ENCODE assay signal across 1 fruit fly cellular context in the genomic region with DNA sequence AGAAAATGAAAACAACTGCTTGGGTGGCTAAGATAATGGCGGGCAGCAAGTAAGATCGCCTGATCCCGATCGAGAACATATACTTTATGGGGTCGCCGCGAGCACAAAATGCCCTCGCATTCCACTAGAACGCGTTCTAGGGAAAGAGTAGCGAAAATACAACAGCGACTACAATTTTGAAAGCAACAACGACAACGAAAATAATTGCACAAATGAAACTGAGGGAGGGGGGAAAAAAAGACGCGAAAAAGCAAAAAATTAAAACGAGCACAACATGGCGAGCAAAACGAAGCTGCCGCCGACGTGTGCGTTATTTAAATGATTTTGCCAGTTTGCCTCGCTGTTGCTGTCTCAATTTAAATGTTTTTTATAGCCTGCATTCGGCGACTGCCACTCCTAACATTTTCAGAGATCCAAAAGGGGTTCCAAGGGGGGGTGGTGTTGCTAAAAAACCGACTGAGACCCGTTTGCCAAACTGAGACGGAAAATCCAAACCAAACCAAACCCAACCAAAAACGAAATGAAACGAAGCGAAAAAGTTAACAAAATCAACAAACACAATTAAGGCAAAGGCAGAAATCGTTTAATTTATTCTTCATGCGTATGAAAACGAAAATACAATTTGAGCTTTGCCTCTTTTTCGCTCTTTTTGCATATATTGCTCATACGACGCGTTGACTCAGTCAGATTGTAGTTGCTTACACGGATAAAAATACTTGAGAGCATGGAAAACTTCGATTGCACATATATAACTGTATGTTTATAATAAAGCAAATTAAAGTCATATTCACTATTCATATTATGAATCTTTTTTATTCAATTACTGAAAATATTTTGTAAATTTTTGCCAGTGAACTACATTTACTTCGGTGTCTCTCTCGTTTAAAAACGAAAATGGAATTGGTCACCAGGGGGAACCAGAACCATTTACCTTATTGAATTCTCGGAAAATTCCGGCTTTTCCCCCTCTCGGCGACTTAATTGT.
A peak's percentile ranks its signal among the peaks of the same experiment; 100 is the strongest.
TF ChIP-seq lines count a peak whose summit lies in the region.

No protein-coding gene starts in this region.

TF ChIP-seq in whole organism, embryonic, 481 proteins besides CTCF, POLR2A, EP300 and RAD21 (continued from another document and continues in another):
- TF ChIP-seq CG10565 (GFP tag; optimal IDR thresholded peaks at IDR 0.05; lab: Kevin White, UChicago) (no peak), CG8290 (GFP tag; optimal IDR thresholded peaks at IDR 0.05; lab: Kevin White, UChicago) (no peak), CG8290 (tag; optimal IDR thresholded peaks at IDR 0.05; lab: Kevin White, UChicago) (peak in 1 of 2 experiments; percentile 23), CG6689 (GFP tag; IDR thresholded peaks at IDR 0.05; lab: Robert Waterston, UW) (peak; percentile 81), CG7745 (tag; optimal IDR thresholded peaks at IDR 0.05; lab: Kevin White, UChicago) (no peak), nom (GFP tag; optimal IDR thresholded peaks at IDR 0.05; lab: Kevin White, UChicago) (peak; percentile 15), PHDP (tag; optimal IDR thresholded peaks at IDR 0.05; lab: Kevin White, UChicago) (peak; percentile 79), CG12769 (tag; optimal IDR thresholded peaks at IDR 0.05; lab: Kevin White, UChicago) (peak; percentile 51), Nf-YB (GFP tag; optimal IDR thresholded peaks at IDR 0.05; lab: Kevin White, UChicago) (peak; percentile 28), CG2202 (tag; optimal IDR thresholded peaks at IDR 0.05; lab: Kevin White, UChicago) (no peak), toy (GFP tag; IDR thresholded peaks at IDR 0.05; lab: Robert Waterston, UW) (0 out of 2 replicates have a peak, but pooled peaks have one; percentile 55), CG12071 (GFP tag; optimal IDR thresholded peaks at IDR 0.05; lab: Kevin White, UChicago) (no peak), CrebB (tag; optimal IDR thresholded peaks at IDR 0.05; lab: Kevin White, UChicago) (no peak), CG10147 (GFP tag; optimal IDR thresholded peaks at IDR 0.05; lab: Kevin White, UChicago) (peak; percentile 32), CG2875 (GFP tag; optimal IDR thresholded peaks at IDR 0.05; lab: Kevin White, UChicago) (no peak), NfI (GFP tag; optimal IDR thresholded peaks at IDR 0.05; lab: Kevin White, UChicago) (peak; percentile 56), ttk (GFP tag; IDR thresholded peaks at IDR 0.05; lab: Robert Waterston, UW) (peak; percentile 66; the same call in 1 of the 2 replicates), CG31224 (GFP tag; IDR thresholded peaks at IDR 0.05; lab: Robert Waterston, UW) (peak; percentile 78), CG11456 (GFP tag; IDR thresholded peaks at IDR 0.05; lab: Robert Waterston, UW) (peak; percentile 66; the same call in 1 of the 3 replicates), gcm (GFP tag; optimal IDR thresholded peaks at IDR 0.05; lab: Kevin White, UChicago) (no peak), CG4404 (GFP tag; IDR thresholded peaks at IDR 0.05; lab: Robert Waterston, UW) (peak; percentile 24; the same call in 1 of the 2 replicates), CG3838 (GFP tag; optimal IDR thresholded peaks at IDR 0.05; lab: Kevin White, UChicago) (no peak), bcd (GFP tag; optimal IDR thresholded peaks at IDR 0.05; lab: Kevin White, UChicago) (peak; percentile 34), CG14667 (GFP tag; IDR thresholded peaks at IDR 0.05; lab: Robert Waterston, UW) (peak; percentile 81), amos (GFP tag; IDR thresholded peaks at IDR 0.05; lab: Robert Waterston, UW; ENCODE audit: partially characterized antibody) (no peak), CG15601 (tag; optimal IDR thresholded peaks at IDR 0.05; lab: Kevin White, UChicago) (no peak), Jarid2 (GFP tag; optimal IDR thresholded peaks at IDR 0.05; lab: Kevin White, UChicago) (no peak), pzg (GFP tag; optimal IDR thresholded peaks at IDR 0.05; lab: Kevin White, UChicago) (no peak), sr (GFP tag; IDR thresholded peaks at IDR 0.05; lab: Robert Waterston, UW) (no peak), Hsf (GFP tag; optimal IDR thresholded peaks at IDR 0.05; lab: Kevin White, UChicago) (peak; percentile 56), CG8089 (GFP tag; optimal IDR thresholded peaks at IDR 0.05; lab: Kevin White, UChicago) (no peak), crol (GFP tag; IDR thresholded peaks at IDR 0.05; lab: Robert Waterston, UW) (0 out of 2 replicates have a peak, but pooled peaks have one; percentile 32), CG6175 (GFP tag; IDR thresholded peaks at IDR 0.05; lab: Robert Waterston, UW) (peak; percentile 8; the same call in 2 of the 3 replicates), CG12155 (GFP tag; optimal IDR thresholded peaks at IDR 0.05; lab: Kevin White, UChicago) (peak; percentile 59), slp2 (GFP tag; optimal IDR thresholded peaks at IDR 0.05; lab: Kevin White, UChicago) (no peak), tll (GFP tag; optimal IDR thresholded peaks at IDR 0.05; lab: Kevin White, UChicago) (no peak), sima (GFP tag; optimal IDR thresholded peaks at IDR 0.05; lab: Kevin White, UChicago) (no peak), CG6765 (GFP tag; optimal IDR thresholded peaks at IDR 0.05; lab: Kevin White, UChicago) (no peak), CG7556 (GFP tag; optimal IDR thresholded peaks at IDR 0.05; lab: Kevin White, UChicago) (peak; percentile 66), CG13624 (GFP tag; optimal IDR thresholded peaks at IDR 0.05; lab: Kevin White, UChicago) (peak; percentile 45), GATAe (GFP tag; conservative IDR thresholded peaks at IDR 0.05; lab: Robert Waterston, UW) (no peak; the same call in 1 of the 2 replicates), CG33213 (GFP tag; optimal IDR thresholded peaks at IDR 0.05; lab: Kevin White, UChicago) (no peak), BtbVII (GFP tag; optimal IDR thresholded peaks at IDR 0.05; lab: Kevin White, UChicago) (peak; percentile 68), CG3847 (GFP tag; IDR thresholded peaks at IDR 0.05; lab: Robert Waterston, UW) (peak; percentile 78), lab (GFP tag; optimal IDR thresholded peaks at IDR 0.05; lab: Kevin White, UChicago) (peak; percentile 85), mirr (GFP tag; optimal IDR thresholded peaks at IDR 0.05; lab: Kevin White, UChicago) (no peak), CG33557 (GFP tag; optimal IDR thresholded peaks at IDR 0.05; lab: Kevin White, UChicago) (no peak), otp (GFP tag; IDR thresholded peaks at IDR 0.05; lab: Robert Waterston, UW) (no peak), Hr51 (GFP tag; optimal IDR thresholded peaks at IDR 0.05; lab: Kevin White, UChicago) (peak; percentile 15 to 78), Awh (GFP tag; IDR thresholded peaks at IDR 0.05; lab: Robert Waterston, UW) (peak; percentile 62), CG12391 (tag; optimal IDR thresholded peaks at IDR 0.05; lab: Kevin White, UChicago) (peak; percentile 55), CG16815 (GFP tag; optimal IDR thresholded peaks at IDR 0.05; lab: Kevin White, UChicago) (peak; percentile 2), MBD-R2 (GFP tag; IDR thresholded peaks at IDR 0.05; lab: Robert Waterston, UW) (peak; percentile 58; the same call in 1 of the 2 replicates), ash1 (GFP tag; optimal IDR thresholded peaks at IDR 0.05; lab: Kevin White, UChicago) (no peak), CG4328 (GFP tag; optimal IDR thresholded peaks at IDR 0.05; lab: Kevin White, UChicago) (no peak), CG10267 (tag; optimal IDR thresholded peaks at IDR 0.05; lab: Kevin White, UChicago) (peak; percentile 42), CG9932 (GFP tag; IDR thresholded peaks at IDR 0.05; lab: Robert Waterston, UW) (peak; percentile 89), CG1602 (GFP tag; optimal IDR thresholded peaks at IDR 0.05; lab: Kevin White, UChicago) (peak; percentile 16), Meics (GFP tag; optimal IDR thresholded peaks at IDR 0.05; lab: Kevin White, UChicago) (peak; percentile 79), Dip3 (GFP tag; optimal IDR thresholded peaks at IDR 0.05; lab: Kevin White, UChicago) (peak; percentile 31), CG12299 (tag; optimal IDR thresholded peaks at IDR 0.05; lab: Kevin White, UChicago) (no peak), CG15479 (GFP tag; optimal IDR thresholded peaks at IDR 0.05; lab: Kevin White, UChicago) (no peak), Hr78 (GFP tag; optimal IDR thresholded peaks at IDR 0.05; lab: Kevin White, UChicago) (no peak), CG1603 (tag; optimal IDR thresholded peaks at IDR 0.05; lab: Kevin White, UChicago) (peak; percentile 26), Mes4 (GFP tag; optimal IDR thresholded peaks at IDR 0.05; lab: Kevin White, UChicago) (no peak), ara (GFP tag; IDR thresholded peaks at IDR 0.05; lab: Robert Waterston, UW) (no peak), vvl (GFP tag; IDR thresholded peaks at IDR 0.05; lab: Robert Waterston, UW) (peak; percentile 78), CG12659 (GFP tag; optimal IDR thresholded peaks at IDR 0.05; lab: Kevin White, UChicago) (peak; percentile 68), Pdp1 (GFP tag; optimal IDR thresholded peaks at IDR 0.05; lab: Kevin White, UChicago) (peak in 1 of 2 experiments; percentile 25), CG18619 (GFP tag; optimal IDR thresholded peaks at IDR 0.05; lab: Kevin White, UChicago) (peak; percentile 34), MTF-1 (GFP tag; optimal IDR thresholded peaks at IDR 0.05; lab: Kevin White, UChicago; ENCODE audit: borderline replicate concordance) (no peak), Dp (GFP tag; optimal IDR thresholded peaks at IDR 0.05; lab: Kevin White, UChicago) (no peak), CG14441 (GFP tag; IDR thresholded peaks at IDR 0.05; lab: Robert Waterston, UW) (peak; percentile 84), CG18011 (GFP tag; optimal IDR thresholded peaks at IDR 0.05; lab: Kevin White, UChicago) (peak; percentile 46), Sin3A (optimal IDR thresholded peaks at IDR 0.05; lab: Kevin White, UChicago) (no peak), Hr3 (GFP tag; optimal IDR thresholded peaks at IDR 0.05; lab: Kevin White, UChicago) (peak; percentile 39), pfk (GFP tag; optimal IDR thresholded peaks at IDR 0.05; lab: Kevin White, UChicago) (no peak), ems (GFP tag; optimal IDR thresholded peaks at IDR 0.05; lab: Kevin White, UChicago) (peak; percentile 7), CG4707 (GFP tag; optimal IDR thresholded peaks at IDR 0.05; lab: Kevin White, UChicago) (no peak), CG34224 (GFP tag; IDR thresholded peaks at IDR 0.05; lab: Robert Waterston, UW; ENCODE audit: partially characterized antibody) (no peak), CG6683 (GFP tag; optimal IDR thresholded peaks at IDR 0.05; lab: Kevin White, UChicago) (no peak), p53 (GFP tag; optimal IDR thresholded peaks at IDR 0.05; lab: Kevin White, UChicago) (no peak), ro (GFP tag; IDR thresholded peaks at IDR 0.05; lab: Robert Waterston, UW) (no peak), CG2120 (GFP tag; optimal IDR thresholded peaks at IDR 0.05; lab: Kevin White, UChicago) (peak; percentile 84), schlank (tag; optimal IDR thresholded peaks at IDR 0.05; lab: Kevin White, UChicago) (peak; percentile 29), CG11695 (GFP tag; IDR thresholded peaks at IDR 0.05; lab: Robert Waterston, UW) (peak; percentile 86), Xrp1 (GFP tag; IDR thresholded peaks at IDR 0.05; lab: Robert Waterston, UW) (peak; percentile 65; the same call in 1 of the 2 replicates), CG8359 (GFP tag; optimal IDR thresholded peaks at IDR 0.05; lab: Kevin White, UChicago; ENCODE audit: borderline replicate concordance) (no peak), dan (GFP tag; IDR thresholded peaks at IDR 0.05; lab: Robert Waterston, UW) (no peak), hbn (GFP tag; IDR thresholded peaks at IDR 0.05; lab: Robert Waterston, UW; ENCODE audit: partially characterized antibody) (no peak), Antp (GFP tag; optimal IDR thresholded peaks at IDR 0.05; lab: Kevin White, UChicago) (no peak), bigmax (GFP tag; optimal IDR thresholded peaks at IDR 0.05; lab: Kevin White, UChicago) (no peak), CG9797 (GFP tag; optimal IDR thresholded peaks at IDR 0.05; lab: Kevin White, UChicago) (no peak), wdn (GFP tag; IDR thresholded peaks at IDR 0.05; lab: Robert Waterston, UW) (peak; percentile 81), CG7786 (GFP tag; optimal IDR thresholded peaks at IDR 0.05; lab: Kevin White, UChicago) (no peak), Neu2 (GFP tag; optimal IDR thresholded peaks at IDR 0.05; lab: Kevin White, UChicago; ENCODE audit: borderline replicate concordance) (no peak), CG10462 (GFP tag; optimal IDR thresholded peaks at IDR 0.05; lab: Kevin White, UChicago) (peak; percentile 23), insv (GFP tag; optimal IDR thresholded peaks at IDR 0.05; lab: Kevin White, UChicago) (no peak), trem (tag; optimal IDR thresholded peaks at IDR 0.05; lab: Kevin White, UChicago) (no peak), run (tag; optimal IDR thresholded peaks at IDR 0.05; lab: Kevin White, UChicago) (no peak), gro (GFP tag; optimal IDR thresholded peaks at IDR 0.05; lab: Kevin White, UChicago) (peak; percentile 4), Adf1 (GFP tag; IDR thresholded peaks at IDR 0.05; lab: Robert Waterston, UW) (peak; percentile 67), row (GFP tag; IDR thresholded peaks at IDR 0.05; lab: Robert Waterston, UW) (peak; percentile 89), CG11398 (GFP tag; optimal IDR thresholded peaks at IDR 0.05; lab: Kevin White, UChicago) (no peak), gfzf (GFP tag; optimal IDR thresholded peaks at IDR 0.05; lab: Kevin White, UChicago) (no peak), salm (tag; optimal IDR thresholded peaks at IDR 0.05; lab: Kevin White, UChicago) (no peak), ap (GFP tag; IDR thresholded peaks at IDR 0.05; lab: Robert Waterston, UW) (0 out of 2 replicates have a peak, but pooled peaks have one; percentile 31), CG10274 (GFP tag; optimal IDR thresholded peaks at IDR 0.05; lab: Kevin White, UChicago) (no peak), phol (tag; optimal IDR thresholded peaks at IDR 0.05; lab: Kevin White, UChicago) (peak; percentile 33), Ets97D (GFP tag; optimal IDR thresholded peaks at IDR 0.05; lab: Kevin White, UChicago) (no peak), CG3281 (GFP tag; optimal IDR thresholded peaks at IDR 0.05; lab: Kevin White, UChicago) (peak; percentile 67), psq (GFP tag; optimal IDR thresholded peaks at IDR 0.05; lab: Kevin White, UChicago) (no peak), da (GFP tag; optimal IDR thresholded peaks at IDR 0.05; lab: Kevin White, UChicago) (no peak), NC2β (GFP tag; optimal IDR thresholded peaks at IDR 0.05; lab: Kevin White, UChicago) (no peak), CG30020 (tag; optimal IDR thresholded peaks at IDR 0.05; lab: Kevin White, UChicago) (no peak), pan (optimal IDR thresholded peaks at IDR 0.05; lab: Kevin White, UChicago) (no peak), pan (GFP tag; optimal IDR thresholded peaks at IDR 0.05 in 1 of 2, IDR thresholded peaks at IDR 0.05 in 1 of 2) (peak in 1 of 2 experiments; percentile 88), CG11696 (GFP tag; IDR thresholded peaks at IDR 0.05; lab: Robert Waterston, UW) (peak; percentile 67), CG7928 (GFP tag; optimal IDR thresholded peaks at IDR 0.05; lab: Kevin White, UChicago) (peak; percentile 6)
